Worm (Caenorhabditis elegans) whole organism, late embryonic: ENCODE measurements around the gene T03G11.10.

Source experiments
- F13H6.1 ChIP-seq: sonication (generic microtip); optimal IDR thresholded peaks from 2 replicates; lab custom pipeline; 2016; ENCODE audit warnings: missing genetic modification characterization, missing compliant biosample characterization
- K02D7.2 ChIP-seq: sonication (generic microtip); optimal IDR thresholded peaks from 2 replicates; lab custom pipeline; 2017; ENCODE audit warnings: mild to moderate bottlenecking, missing genetic modification characterization, missing compliant biosample characterization
- K09A11.1 ChIP-seq: sonication (generic microtip); optimal IDR thresholded peaks from 2 replicates; lab custom pipeline; 2017; ENCODE audit warnings: antibody characterized with exemption, mild to moderate bottlenecking, missing genetic modification characterization, missing compliant biosample characterization; ENCODE audit not compliant: insufficient read depth
- T23F11.4 ChIP-seq: fragments of 200-800 bp; sonication (Bioruptor generic); optimal IDR thresholded peaks from 2 replicates; lab custom pipeline; 2018; ENCODE audit warnings: mild to moderate bottlenecking, missing genetic modification characterization, missing compliant biosample characterization
- Y22D7AL.16 ChIP-seq: sonication (generic microtip); optimal IDR thresholded peaks from 2 replicates; lab custom pipeline; 2016; ENCODE audit warnings: missing genetic modification characterization, missing compliant biosample characterization
- ahr-1 ChIP-seq: sonication (generic microtip); optimal IDR thresholded peaks from 2 replicates; lab custom pipeline; 2016; ENCODE audit warnings: missing genetic modification characterization, missing compliant biosample characterization
- ama-1 ChIP-seq: fragments of 150-350 bp; optimal IDR thresholded peaks from 2 replicates; lab custom pipeline; 2014
- ceh-18 ChIP-seq: sonication (generic microtip); optimal IDR thresholded peaks from 2 replicates; lab custom pipeline; 2016; ENCODE audit warnings: missing genetic modification characterization, missing compliant biosample characterization
- ceh-19 ChIP-seq: fragments of 200-800 bp; sonication (Bioruptor generic); optimal IDR thresholded peaks from 2 replicates; lab custom pipeline; 2018; ENCODE audit warnings: mild to moderate bottlenecking, missing genetic modification characterization, missing compliant biosample characterization
- ceh-24 ChIP-seq: sonication (generic microtip); optimal IDR thresholded peaks from 2 replicates; lab custom pipeline; 2016; ENCODE audit warnings: mild to moderate bottlenecking, missing genetic modification characterization, missing compliant biosample characterization
- ceh-30 ChIP-seq: fragments of 150-350 bp; optimal IDR thresholded peaks from 2 replicates; lab custom pipeline; 2014; ENCODE audit warnings: missing biosample characterization, missing genetic modification characterization
- ceh-31 ChIP-seq: sonication (generic microtip); optimal IDR thresholded peaks from 2 replicates; lab custom pipeline; 2016; ENCODE audit warnings: missing genetic modification characterization, missing compliant biosample characterization
- ceh-34 ChIP-seq: sonication (generic microtip); optimal IDR thresholded peaks from 2 replicates; lab custom pipeline; 2016; ENCODE audit warnings: mild to moderate bottlenecking, missing genetic modification characterization, missing compliant biosample characterization
- ceh-48 ChIP-seq: sonication (generic microtip); optimal IDR thresholded peaks from 2 replicates; lab custom pipeline; 2016; ENCODE audit warnings: missing genetic modification characterization, inconsistent platforms, missing compliant biosample characterization
- che-1 ChIP-seq: sonication (generic microtip); optimal IDR thresholded peaks from 2 replicates; lab custom pipeline; 2016; ENCODE audit warnings: mild to moderate bottlenecking, missing genetic modification characterization, missing compliant biosample characterization
- dmd-4 ChIP-seq: sonication (generic microtip); optimal IDR thresholded peaks from 2 replicates; lab custom pipeline; 2016; ENCODE audit warnings: borderline replicate concordance, missing genetic modification characterization, missing compliant biosample characterization
- elt-4 ChIP-seq: sonication (generic microtip); optimal IDR thresholded peaks from 2 replicates; lab custom pipeline; 2016; ENCODE audit warnings: missing genetic modification characterization, missing compliant biosample characterization
- eyg-1 ChIP-seq: sonication (generic microtip); optimal IDR thresholded peaks from 2 replicates; lab custom pipeline; 2016; ENCODE audit warnings: missing genotype, missing genetic modification characterization, missing compliant biosample characterization
- hlh-13 ChIP-seq: fragments of 200-800 bp; sonication (Bioruptor generic); optimal IDR thresholded peaks from 2 replicates; lab custom pipeline; 2018; ENCODE audit warnings: mild to moderate bottlenecking, missing genetic modification characterization, missing compliant biosample characterization
- hlh-15 ChIP-seq: sonication (generic microtip); optimal IDR thresholded peaks from 2 replicates; lab custom pipeline; 2016; ENCODE audit warnings: missing genetic modification characterization, missing compliant biosample characterization
- hlh-30 ChIP-seq: sonication (generic microtip); optimal IDR thresholded peaks from 2 replicates; lab custom pipeline; 2017; ENCODE audit warnings: antibody characterized with exemption, missing genetic modification characterization, missing compliant biosample characterization; ENCODE audit not compliant: insufficient read depth
- hlh-6 ChIP-seq: sonication (generic microtip); optimal IDR thresholded peaks from 2 replicates; lab custom pipeline; 2016; ENCODE audit warnings: missing genotype, missing genetic modification characterization, missing compliant biosample characterization
- lin-11 ChIP-seq: fragments of 200-800 bp; sonication (Bioruptor generic); optimal IDR thresholded peaks from 2 replicates; lab custom pipeline; 2018; ENCODE audit warnings: mild to moderate bottlenecking, missing genetic modification characterization, missing compliant biosample characterization
- madf-2 ChIP-seq: sonication (generic microtip); optimal IDR thresholded peaks from 2 replicates; lab custom pipeline; 2017; ENCODE audit warnings: missing genetic modification characterization, missing compliant biosample characterization
- mec-3 ChIP-seq: sonication (generic microtip); optimal IDR thresholded peaks from 2 replicates; lab custom pipeline; 2016; ENCODE audit warnings: borderline replicate concordance, missing genetic modification characterization, missing compliant biosample characterization
- nfya-1 ChIP-seq: sonication (generic microtip); optimal IDR thresholded peaks from 2 replicates; lab custom pipeline; 2017; ENCODE audit warnings: missing genetic modification characterization, mild to moderate bottlenecking, missing compliant biosample characterization, antibody characterized with exemption, moderate library complexity
- pag-3 ChIP-seq: sonication (generic microtip); optimal IDR thresholded peaks from 2 replicates; lab custom pipeline; 2016; ENCODE audit warnings: missing compliant biosample characterization, missing genetic modification characterization, borderline replicate concordance
- pat-9 ChIP-seq: fragments of 200-800 bp; sonication (Bioruptor generic); optimal IDR thresholded peaks from 2 replicates; lab custom pipeline; 2018; ENCODE audit warnings: mild to moderate bottlenecking, missing genetic modification characterization, moderate library complexity, missing compliant biosample characterization
- pax-1 ChIP-seq: fragments of 150-350 bp; optimal IDR thresholded peaks from 2 replicates; lab custom pipeline; 2014; ENCODE audit warnings: missing biosample characterization, missing genetic modification characterization
- pha-2 ChIP-seq: sonication (generic microtip); optimal IDR thresholded peaks from 2 replicates; lab custom pipeline; 2017; ENCODE audit warnings: mild to moderate bottlenecking, missing genetic modification characterization, missing compliant biosample characterization
- pha-4 ChIP-seq: fragments of 150-350 bp; optimal IDR thresholded peaks from 2 replicates; lab custom pipeline; 2018; ENCODE audit warnings: missing biosample characterization, missing genetic modification reagents, missing genetic modification characterization
- pqm-1 ChIP-seq: sonication (generic microtip); optimal IDR thresholded peaks from 2 replicates; lab custom pipeline; 2016; ENCODE audit warnings: missing genetic modification characterization, missing compliant biosample characterization
- ref-2 ChIP-seq: sonication (generic microtip); optimal IDR thresholded peaks from 2 replicates; lab custom pipeline; 2016; ENCODE audit warnings: missing genetic modification characterization, missing compliant biosample characterization
- sdc-2 ChIP-seq: sonication (generic microtip); optimal IDR thresholded peaks from 2 replicates; lab custom pipeline; 2016; ENCODE audit warnings: missing genotype, missing genetic modification characterization, missing compliant biosample characterization
- syd-9 ChIP-seq: sonication (generic microtip); optimal IDR thresholded peaks from 2 replicates; lab custom pipeline; 2016; ENCODE audit warnings: mild to moderate bottlenecking, missing genetic modification characterization, moderate library complexity, missing compliant biosample characterization
- tbx-2 ChIP-seq: sonication (generic microtip); optimal IDR thresholded peaks from 2 replicates; lab custom pipeline; 2016; ENCODE audit warnings: missing genetic modification characterization, missing compliant biosample characterization
- tbx-7 ChIP-seq: sonication (generic microtip); optimal IDR thresholded peaks from 2 replicates; lab custom pipeline; 2016; ENCODE audit warnings: missing genotype, missing genetic modification characterization, missing compliant biosample characterization
- ttx-3 ChIP-seq: sonication (generic microtip); optimal IDR thresholded peaks from 2 replicates; lab custom pipeline; 2016; ENCODE audit warnings: missing genetic modification reagents, missing genetic modification characterization, missing compliant biosample characterization
- unc-42 ChIP-seq: sonication (generic microtip); optimal IDR thresholded peaks from 2 replicates; lab custom pipeline; 2016; ENCODE audit warnings: missing genotype, missing genetic modification characterization, missing compliant biosample characterization
- unc-86 ChIP-seq: sonication (generic microtip); optimal IDR thresholded peaks from 2 replicates; lab custom pipeline; 2016; ENCODE audit warnings: missing genetic modification characterization, missing compliant biosample characterization
- ztf-16 ChIP-seq: sonication (generic microtip); optimal IDR thresholded peaks from 2 replicates; lab custom pipeline; 2017; ENCODE audit warnings: missing genetic modification characterization, missing compliant biosample characterization

The T03G11.10 gene

DNA sequence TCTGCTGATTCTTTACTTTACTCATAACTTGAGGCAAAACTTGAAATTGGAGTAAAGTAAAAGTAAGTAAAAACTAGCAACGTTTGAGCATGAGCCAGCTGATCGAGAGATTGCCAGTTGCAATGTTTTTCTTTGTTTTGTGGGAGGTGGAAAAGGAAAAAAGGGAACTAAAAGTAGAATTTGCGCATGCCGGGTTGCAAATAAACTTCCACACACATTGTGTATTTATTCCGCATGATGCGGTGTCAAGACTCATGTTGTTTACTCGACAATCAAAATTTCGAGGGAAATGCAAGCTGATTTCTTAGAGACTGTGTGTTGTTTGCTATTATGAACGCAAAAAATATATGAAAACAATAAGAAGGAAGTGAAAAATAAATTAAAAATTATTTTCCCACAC is 28.6 kb downstream of the T03G11.10 start:
- TF ChIP-seq lin-11 (no peak), K02D7.2 (tag; lab: Kevin White, UChicago) (no peak), elt-4 (tag; lab: Kevin White, UChicago) (no peak), pag-3 (tag; lab: Kevin White, UChicago) (no peak), hlh-6 (tag; lab: Kevin White, UChicago) (no peak), pat-9 (tag; lab: Kevin White, UChicago) (no peak), K09A11.1 (tag; lab: Kevin White, UChicago) (no peak), nfya-1 (tag; lab: Kevin White, UChicago) (no peak)
- TF ChIP-seq, all 69 proteins: peak for 0

DNA sequence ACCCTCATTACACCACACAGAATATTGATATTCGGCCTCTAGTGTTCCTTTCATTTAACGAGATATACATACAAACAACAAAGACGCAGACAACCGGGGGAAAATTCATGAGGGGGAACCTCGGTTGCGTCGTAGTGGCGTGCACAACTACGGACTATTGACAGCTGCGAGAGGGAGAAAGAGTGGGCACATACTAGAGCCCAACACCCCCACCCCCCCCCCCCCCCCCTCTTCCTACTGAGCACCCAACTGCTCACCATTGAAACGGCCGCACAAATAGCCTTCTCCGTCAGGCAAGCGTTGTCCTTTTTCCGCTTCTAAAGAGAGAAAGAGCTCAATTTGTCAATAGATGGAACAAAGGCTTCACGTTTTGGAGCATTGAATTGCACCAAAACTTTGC is 30.8 kb downstream of the T03G11.10 start:
- peak; percentile 64 for TF ChIP-seq ceh-19 (GFP tag; lab: Kevin White, UChicago)
- TF ChIP-seq ceh-31 (tag; lab: Kevin White, UChicago), result no peak
- TF ChIP-seq dmd-4 (tag; lab: Kevin White, UChicago), result no peak
- TF ChIP-seq hlh-30 (tag; lab: Kevin White, UChicago), result no peak
- TF ChIP-seq nfya-1 (tag; lab: Kevin White, UChicago), result peak; percentile 16
- TF ChIP-seq ceh-30 (tag; lab: Kevin White, UChicago), result no peak
- no peak for TF ChIP-seq ztf-16 (tag; lab: Kevin White, UChicago)
- no peak for TF ChIP-seq K09A11.1 (tag; lab: Kevin White, UChicago)
- no peak for TF ChIP-seq ahr-1 (tag; lab: Kevin White, UChicago)
- TF ChIP-seq ref-2, result no peak
- peak; percentile 42 for TF ChIP-seq che-1 (tag; lab: Kevin White, UChicago)
- no peak for TF ChIP-seq sdc-2 (tag; lab: Kevin White, UChicago)
- peak; percentile 5 for TF ChIP-seq unc-42 (tag; lab: Kevin White, UChicago)
- no peak for TF ChIP-seq ama-1 (lab: Kevin White, UChicago)
- peak; percentile 43 for TF ChIP-seq pat-9 (tag; lab: Kevin White, UChicago)
- TF ChIP-seq pax-1, result no peak
- no peak for TF ChIP-seq tbx-2 (tag; lab: Kevin White, UChicago)
- peak; percentile 48 for TF ChIP-seq ceh-48
- TF ChIP-seq pha-4 (tag; lab: Kevin White, UChicago), result no peak
- no peak for TF ChIP-seq unc-86 (tag; lab: Kevin White, UChicago)
- no peak for TF ChIP-seq tbx-7
- peak; percentile 35 for TF ChIP-seq T23F11.4
- no peak for TF ChIP-seq F13H6.1
- TF ChIP-seq pha-2, result peak; percentile 71
- no peak for TF ChIP-seq ceh-34 (tag; lab: Kevin White, UChicago)
- no peak for TF ChIP-seq madf-2

DNA sequence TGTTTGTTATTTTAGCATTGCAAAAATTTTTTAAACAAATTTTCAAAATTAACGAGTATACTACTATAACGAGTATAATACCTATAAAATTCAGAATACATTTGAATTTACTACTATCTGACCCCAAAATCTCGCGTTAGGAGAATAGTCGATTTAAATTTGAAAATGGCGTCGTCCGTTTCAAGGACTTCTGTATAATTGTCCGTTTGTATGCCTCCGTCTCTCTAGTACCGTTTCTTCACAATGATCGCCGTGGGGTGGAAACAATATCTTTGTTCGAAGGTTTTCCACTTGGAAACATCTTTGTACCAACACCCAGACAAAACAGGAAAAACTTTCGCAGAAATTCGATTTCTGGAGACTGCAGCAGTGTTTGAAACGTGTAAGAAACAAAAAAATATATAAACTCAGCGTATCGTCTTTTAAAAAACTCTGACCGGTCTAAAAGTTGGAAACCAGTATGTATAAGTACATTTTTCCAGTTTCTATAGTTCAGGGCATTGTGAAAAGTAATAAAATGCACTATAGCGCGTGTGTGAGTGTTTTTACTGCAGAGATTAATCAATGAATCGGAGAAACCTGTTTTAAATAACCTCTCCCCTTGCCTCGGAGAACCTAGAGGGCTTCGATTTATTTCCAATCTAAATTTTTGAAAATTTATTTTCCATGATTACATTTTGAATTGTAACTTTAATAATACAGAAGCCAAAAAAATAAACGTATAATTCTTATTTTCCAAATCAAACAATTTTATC is 33.1 kb downstream of the T03G11.10 start:
- no peak for TF ChIP-seq hlh-15 (tag; lab: Kevin White, UChicago)
- TF ChIP-seq unc-42 (tag; lab: Kevin White, UChicago), result no peak
- TF ChIP-seq ceh-24 (tag; lab: Kevin White, UChicago), result no peak
- no peak for TF ChIP-seq eyg-1 (tag; lab: Kevin White, UChicago)
- TF ChIP-seq pha-2, result no peak
- no peak for TF ChIP-seq Y22D7AL.16 (tag; lab: Kevin White, UChicago)
- no peak for TF ChIP-seq pqm-1 (tag; lab: Kevin White, UChicago)
- no peak for TF ChIP-seq K02D7.2 (tag; lab: Kevin White, UChicago)
- TF ChIP-seq mec-3, result no peak
- no peak for TF ChIP-seq hlh-13
- no peak for TF ChIP-seq ceh-18 (tag; lab: Kevin White, UChicago)
- TF ChIP-seq hlh-30 (tag; lab: Kevin White, UChicago), result no peak
- TF ChIP-seq che-1 (tag; lab: Kevin White, UChicago), result no peak
- TF ChIP-seq pat-9 (tag; lab: Kevin White, UChicago), result no peak
- no peak for TF ChIP-seq ttx-3 (tag; lab: Kevin White, UChicago)
- TF ChIP-seq ceh-48, result no peak
- no peak for TF ChIP-seq syd-9
- TF ChIP-seq pha-4 (tag; lab: Kevin White, UChicago), result no peak
- TF ChIP-seq F13H6.1, result no peak
